Fruit fly (Drosophila melanogaster) Kc167 (cell line): ENCODE results near the gene CG17991.

Experiments used
- Myc ChIP-seq: fragments of >200 bp; optimal IDR thresholded peaks from 2 replicates; lab custom pipeline; 2017; ENCODE audit warnings: missing external identifiers
- Sin3A ChIP-seq: fragments of >200 bp; optimal IDR thresholded peaks from 2 replicates; lab custom pipeline; 2018; ENCODE audit warnings: missing external identifiers
- h ChIP-seq: fragments of >200 bp; optimal IDR thresholded peaks from 3 replicates; lab custom pipeline; 2018; ENCODE audit warnings: missing external identifiers
- insv ChIP-seq: fragments of >200 bp; optimal IDR thresholded peaks from 3 replicates; lab custom pipeline; 2018; ENCODE audit warnings: missing external identifiers
- psq ChIP-seq: fragments of >200 bp; optimal IDR thresholded peaks from 2 replicates; lab custom pipeline; 2017; ENCODE audit warnings: missing external identifiers

DNA sequence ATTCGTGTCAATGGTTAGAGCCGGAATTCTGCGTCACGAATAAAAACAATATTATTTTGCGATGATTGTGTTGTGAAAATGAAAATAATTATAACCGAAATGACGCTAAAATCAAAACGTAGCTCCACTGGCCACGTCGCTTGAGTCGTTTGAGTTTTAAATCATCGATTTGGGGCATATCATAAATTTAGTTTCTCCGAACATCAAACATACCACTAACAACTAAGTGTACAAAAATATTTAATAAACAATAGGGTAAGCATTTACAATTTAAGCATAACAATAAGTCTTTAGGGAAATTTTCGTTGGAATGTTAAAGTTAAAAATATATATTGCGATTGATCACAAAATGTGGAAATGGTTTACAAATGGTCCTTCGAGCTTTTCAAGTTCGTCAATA, 9.8 kb downstream of the CG17991 start, which contains the start of the genes TTLL6B and TfIIA-L:
- no peak for TF ChIP-seq h (lab: Kevin White, UChicago)
- TF ChIP-seq Myc (lab: Kevin White, UChicago): no peak
- no peak for TF ChIP-seq psq (lab: Kevin White, UChicago)
- TF ChIP-seq Sin3A (lab: Kevin White, UChicago): no peak
- no peak for TF ChIP-seq insv (lab: Kevin White, UChicago)
